Worm (Caenorhabditis elegans) whole organism, young adult: ENCODE data around the gene M03C11.6.

Experiments
- ama-1 ChIP-seq, 3 experiments: fragments of 150-350 bp in 1 of 3; sonication (generic microtip) in 2 of 3; optimal IDR thresholded peaks; 2 replicates each; lab custom pipeline; 2014 to 2018; ENCODE audit warnings: missing biosample characterization in 2 of 3, missing genetic modification characterization in 2 of 3, missing genetic modification reagents in 2 of 3
- tbp1 ChIP-seq: fragments of 200-800 bp; sonication (Bioruptor generic); optimal IDR thresholded peaks from 2 replicates; lab custom pipeline; 2018; ENCODE audit warnings: mild to moderate bottlenecking, missing genetic modification characterization, missing compliant biosample characterization
- ztf-28 ChIP-seq: fragments of 200-800 bp; sonication (Bioruptor generic); IDR thresholded peaks from 2 replicates; pipeline ENCODE4 v1.3.6; 2022; ENCODE audit warnings: missing genetic modification reagents, missing genetic modification characterization, missing compliant biosample characterization

DNA sequence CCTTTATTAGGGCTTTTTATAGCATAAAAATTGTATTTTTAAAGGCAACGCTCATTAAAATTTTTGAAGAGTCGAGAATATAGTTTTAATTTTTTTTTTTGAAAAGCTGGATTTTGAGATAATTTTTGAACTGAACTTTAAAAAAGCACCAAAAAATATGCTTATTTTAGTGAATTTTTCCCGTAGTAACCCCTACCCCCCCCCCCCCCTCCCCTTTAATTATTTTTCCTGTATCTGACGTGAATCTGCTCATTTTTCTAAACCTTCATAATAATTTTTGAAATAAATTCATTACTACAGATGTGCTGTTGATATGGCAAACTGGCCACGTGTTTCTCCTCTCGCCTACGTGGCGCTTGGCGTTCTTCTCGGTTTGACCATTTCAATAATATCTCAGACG, 42.3 kb downstream of the M03C11.6 start, which contains the start of gene C38H2.2:
- TF ChIP-seq ama-1 (optimal IDR thresholded peaks at IDR 0.05; lab: Kevin White, UChicago) (no peak), ama-1 (GFP tag; optimal IDR thresholded peaks at IDR 0.05; lab: Kevin White, UChicago) (no peak), ztf-28 (GFP tag; lab: Robert Waterston, UW) (no peak), tbp1 (GFP tag; lab: Kevin White, UChicago) (no peak)
